Fruit fly (Drosophila melanogaster): ENCODE data around the gene santa-maria.

The santa-maria gene

DNA sequence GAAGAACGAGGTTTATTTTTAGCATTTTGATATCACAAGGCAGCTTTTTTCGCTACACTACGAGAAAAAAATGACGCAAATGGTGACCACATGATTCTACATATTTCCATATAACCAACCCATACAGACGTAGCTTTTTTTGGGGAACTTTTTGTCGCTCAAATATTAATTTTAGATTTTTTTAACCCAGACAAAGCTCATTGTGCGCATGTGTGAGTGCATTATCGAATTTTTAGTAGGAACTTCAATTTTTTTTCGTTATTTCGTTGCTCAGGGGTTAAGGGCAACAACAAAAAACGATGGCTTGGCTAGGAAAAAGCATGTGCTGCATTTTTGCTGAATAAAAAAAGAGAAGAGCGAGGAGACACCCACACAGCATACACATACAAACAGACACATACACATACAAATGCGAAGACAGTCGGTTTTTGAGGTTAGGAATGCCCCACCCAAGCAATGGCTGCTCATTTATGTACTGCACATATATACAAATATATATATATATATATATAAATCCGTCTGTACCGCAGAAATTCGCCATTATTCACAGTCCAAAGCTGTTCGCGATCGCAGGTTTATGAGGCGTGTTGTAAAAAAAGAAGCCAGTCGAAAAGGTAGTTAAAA lies 26.6 kb downstream of the santa-maria start (continued):
- TF ChIP-seq sd (tag; optimal IDR thresholded peaks at IDR 0.05) (peak; percentile 47), CG31388 (GFP tag; optimal IDR thresholded peaks at IDR 0.05) (no peak), row (GFP tag; IDR thresholded peaks at IDR 0.05) (peak; percentile 19; the same call in 1 of the 3 replicates), HHEX (GFP tag; optimal IDR thresholded peaks at IDR 0.05) (peak; percentile 28), stc (GFP tag; IDR thresholded peaks at IDR 0.05) (no peak), croc (GFP tag; conservative IDR thresholded peaks at IDR 0.05) (no peak), Drgx (GFP tag; IDR thresholded peaks at IDR 0.05) (peak; percentile 52; the same call in 1 of the 2 replicates), MBD-R2 (GFP tag; IDR thresholded peaks at IDR 0.05) (0 out of 2 replicates have a peak, but pooled peaks have one; percentile 13), D19A (tag; optimal IDR thresholded peaks at IDR 0.05) (no peak), Med (GFP tag) (peak; percentile 74), ttk (GFP tag; IDR thresholded peaks at IDR 0.05) (0 out of 2 replicates have a peak, but pooled peaks have one; percentile 22), Usf (GFP tag; optimal IDR thresholded peaks at IDR 0.05) (no peak), Camta (GFP tag; optimal IDR thresholded peaks at IDR 0.05) (no peak), CG6854 (GFP tag; optimal IDR thresholded peaks at IDR 0.05) (no peak), Ets65A (GFP tag) (peak; percentile 52), CG17802 (tag; optimal IDR thresholded peaks at IDR 0.05) (no peak), CG2120 (GFP tag; optimal IDR thresholded peaks at IDR 0.05) (peak; percentile 30), her (GFP tag; optimal IDR thresholded peaks at IDR 0.05) (no peak), lmd (GFP tag; IDR thresholded peaks at IDR 0.05) (no peak), btn (GFP tag; optimal IDR thresholded peaks at IDR 0.05) (no peak), bigmax (GFP tag; optimal IDR thresholded peaks at IDR 0.05) (peak; percentile 93)

DNA sequence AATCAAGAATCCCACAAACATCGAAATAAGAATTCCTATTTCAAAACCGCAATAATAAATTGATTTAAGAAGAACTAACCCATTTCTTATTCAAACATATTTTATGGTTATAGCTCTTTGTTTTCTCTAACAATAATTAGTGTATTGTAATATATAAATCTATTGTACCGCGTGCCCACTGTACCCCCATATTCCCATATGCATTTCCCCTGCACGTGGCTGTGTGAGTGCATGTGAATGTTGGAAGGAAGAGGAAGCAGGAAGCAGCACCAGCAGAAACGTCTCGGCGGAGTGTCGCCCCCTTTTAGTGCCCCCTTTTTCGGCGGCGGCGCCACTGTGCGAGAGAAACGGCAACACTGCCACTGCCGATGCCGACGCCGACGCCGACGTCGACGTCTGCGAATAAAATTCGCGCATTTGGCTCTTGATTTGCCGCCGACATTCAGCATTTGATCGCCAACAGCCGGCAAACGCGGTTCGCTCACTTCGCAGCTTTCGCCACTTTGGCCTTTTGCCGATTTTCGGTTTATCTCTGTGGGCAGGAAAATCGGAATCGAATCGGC lies 27.6 kb downstream of the santa-maria start:
- TF ChIP-seq tll (GFP tag; optimal IDR thresholded peaks at IDR 0.05) (no peak), ac (GFP tag; optimal IDR thresholded peaks at IDR 0.05) (no peak), CG16813 (GFP tag; IDR thresholded peaks at IDR 0.05; ENCODE audit: partially characterized antibody) (no peak), Atf-2 (GFP tag; optimal IDR thresholded peaks at IDR 0.05) (no peak), C15 (GFP tag; IDR thresholded peaks at IDR 0.05) (no peak), wdn (GFP tag; IDR thresholded peaks at IDR 0.05) (no peak), E2f2 (GFP tag; IDR thresholded peaks at IDR 0.05) (0 out of 2 replicates have a peak, but pooled peaks have one; percentile 15), Mad (GFP tag; optimal IDR thresholded peaks at IDR 0.05) (no peak), grau (tag; optimal IDR thresholded peaks at IDR 0.05) (peak; percentile 89), CG5953 (GFP tag; IDR thresholded peaks at IDR 0.05) (0 out of 2 replicates have a peak, but pooled peaks have one; percentile 17), CG15514 (GFP tag; optimal IDR thresholded peaks at IDR 0.05) (peak; percentile 8), BtbVII (GFP tag; optimal IDR thresholded peaks at IDR 0.05) (no peak), CG8478 (optimal IDR thresholded peaks at IDR 0.05) (no peak), CG17612 (GFP tag; IDR thresholded peaks at IDR 0.05) (no peak), kay (GFP tag; optimal IDR thresholded peaks at IDR 0.05) (no peak), CG13123 (GFP tag; optimal IDR thresholded peaks at IDR 0.05) (no peak), pan (optimal IDR thresholded peaks at IDR 0.05) (no peak), pan (GFP tag; optimal IDR thresholded peaks at IDR 0.05 in 1 of 2, IDR thresholded peaks at IDR 0.05 in 1 of 2) (peak in 1 of 2 experiments; percentile 26), kni (GFP tag; optimal IDR thresholded peaks at IDR 0.05) (peak; percentile 38), ash1 (GFP tag; optimal IDR thresholded peaks at IDR 0.05) (no peak), corto (GFP tag; optimal IDR thresholded peaks at IDR 0.05) (peak; percentile 69), vfl (GFP tag; optimal IDR thresholded peaks at IDR 0.05) (peak; percentile 25), Drgx (GFP tag; IDR thresholded peaks at IDR 0.05) (peak; percentile 81), sens (GFP tag) (peak; percentile 19), jing (GFP tag; optimal IDR thresholded peaks at IDR 0.05) (no peak), Fer3 (tag; optimal IDR thresholded peaks at IDR 0.05) (peak; percentile 5), Atf6 (GFP tag; IDR thresholded peaks at IDR 0.05) (0 out of 2 replicates have a peak, but pooled peaks have one; percentile 26), ERR (GFP tag; optimal IDR thresholded peaks at IDR 0.05) (no peak), gsb (GFP tag; IDR thresholded peaks at IDR 0.05) (0 out of 2 replicates have a peak, but pooled peaks have one; percentile 36), Side (GFP tag; optimal IDR thresholded peaks at IDR 0.05) (peak; percentile 4), TFAM (GFP tag; optimal IDR thresholded peaks at IDR 0.05) (no peak)
